Worm (Caenorhabditis elegans) whole organism, late embryonic: ENCODE results near the gene Y71H2AL.2.

ENCODE experiments used
- C08G9.2 ChIP-seq: sonication (generic microtip); optimal IDR thresholded peaks from 2 replicates; lab custom pipeline; 2016; ENCODE audit warnings: mild to moderate bottlenecking, missing genetic modification characterization, moderate library complexity, missing compliant biosample characterization
- ama-1 ChIP-seq: fragments of 150-350 bp; optimal IDR thresholded peaks from 2 replicates; lab custom pipeline; 2014
- ceh-18 ChIP-seq: sonication (generic microtip); optimal IDR thresholded peaks from 2 replicates; lab custom pipeline; 2016; ENCODE audit warnings: missing genetic modification characterization, missing compliant biosample characterization
- ceh-19 ChIP-seq: fragments of 200-800 bp; sonication (Bioruptor generic); optimal IDR thresholded peaks from 2 replicates; lab custom pipeline; 2018; ENCODE audit warnings: mild to moderate bottlenecking, missing genetic modification characterization, missing compliant biosample characterization
- ceh-2 ChIP-seq: sonication (generic microtip); optimal IDR thresholded peaks from 2 replicates; lab custom pipeline; 2016; ENCODE audit warnings: missing genotype, missing genetic modification characterization, missing compliant biosample characterization
- fax-1 ChIP-seq: sonication (generic microtip); optimal IDR thresholded peaks from 2 replicates; lab custom pipeline; 2016; ENCODE audit warnings: missing genotype, missing genetic modification characterization, missing compliant biosample characterization
- fkh-10 ChIP-seq: fragments of 150-350 bp; optimal IDR thresholded peaks from 2 replicates; lab custom pipeline; 2014; ENCODE audit warnings: missing biosample characterization, missing genetic modification reagents, missing genetic modification characterization
- madf-2 ChIP-seq: sonication (generic microtip); optimal IDR thresholded peaks from 2 replicates; lab custom pipeline; 2017; ENCODE audit warnings: missing genetic modification characterization, missing compliant biosample characterization
- nfya-1 ChIP-seq: sonication (generic microtip); optimal IDR thresholded peaks from 2 replicates; lab custom pipeline; 2017; ENCODE audit warnings: missing genetic modification characterization, mild to moderate bottlenecking, missing compliant biosample characterization, antibody characterized with exemption, moderate library complexity
- pha-4 ChIP-seq: fragments of 150-350 bp; optimal IDR thresholded peaks from 2 replicates; lab custom pipeline; 2018; ENCODE audit warnings: missing biosample characterization, missing genetic modification reagents, missing genetic modification characterization
- pqm-1 ChIP-seq: sonication (generic microtip); optimal IDR thresholded peaks from 2 replicates; lab custom pipeline; 2016; ENCODE audit warnings: missing genetic modification characterization, missing compliant biosample characterization
- tbx-2 ChIP-seq: sonication (generic microtip); optimal IDR thresholded peaks from 2 replicates; lab custom pipeline; 2016; ENCODE audit warnings: missing genetic modification characterization, missing compliant biosample characterization
- unc-42 ChIP-seq: sonication (generic microtip); optimal IDR thresholded peaks from 2 replicates; lab custom pipeline; 2016; ENCODE audit warnings: missing genotype, missing genetic modification characterization, missing compliant biosample characterization
- zip-5 ChIP-seq: sonication (generic microtip); optimal IDR thresholded peaks from 2 replicates; lab custom pipeline; 2016; ENCODE audit warnings: missing genetic modification characterization, missing compliant biosample characterization

ce11 chrIII:2683403-2683802 is 2.8 kb upstream of the Y71H2AL.2 start:
- no peak for TF ChIP-seq tbx-2 (tag; lab: Kevin White, UChicago)
- no peak for TF ChIP-seq ceh-18 (tag; lab: Kevin White, UChicago)
- no peak for TF ChIP-seq C08G9.2 (tag; lab: Kevin White, UChicago)
- no peak for TF ChIP-seq pqm-1
- no peak for TF ChIP-seq ceh-19 (GFP tag; lab: Kevin White, UChicago)
- no peak for TF ChIP-seq nfya-1 (tag; lab: Kevin White, UChicago)
- TF ChIP-seq fkh-10 (GFP tag; lab: Kevin White, UChicago) = no peak
- no peak for TF ChIP-seq ama-1 (lab: Kevin White, UChicago)
- no peak for TF ChIP-seq madf-2
- TF ChIP-seq zip-5 = no peak
- no peak for TF ChIP-seq unc-42 (tag; lab: Kevin White, UChicago)
- no peak for TF ChIP-seq pha-4 (tag; lab: Kevin White, UChicago)
- TF ChIP-seq fax-1 (tag; lab: Kevin White, UChicago) = no peak
- no peak for TF ChIP-seq ceh-2 (tag; lab: Kevin White, UChicago)
